Fruit fly (Drosophila melanogaster): ENCODE data around the gene Ulp1.

Gene Ulp1

DNA sequence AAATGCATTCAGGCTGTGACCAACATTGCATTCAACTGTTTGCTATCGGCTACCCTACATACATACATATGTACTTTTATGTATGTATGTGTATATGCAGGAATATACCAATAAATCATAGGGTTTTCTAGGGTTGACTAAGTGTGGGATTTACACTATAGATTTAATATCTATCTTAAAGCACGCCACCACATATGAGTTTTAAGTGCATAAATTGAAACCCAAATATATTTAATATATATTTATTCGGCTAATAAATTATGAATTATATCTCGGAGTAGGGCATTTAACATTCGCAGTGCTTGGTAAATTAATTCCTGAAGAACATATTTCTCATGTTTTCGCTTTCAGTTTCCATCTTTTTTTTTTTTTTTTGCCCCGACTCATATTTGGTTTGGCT lies 48.0 kb downstream of the Ulp1 start (continued):
- TF ChIP-seq dl (GFP tag; optimal IDR thresholded peaks at IDR 0.05; ENCODE audit: insufficient read depth in 1 of 2, partially characterized antibody in 2 of 2) = no peak

dm6 chrX:19158519-19159289 lies 49.3 kb downstream of the Ulp1 start:
- TF ChIP-seq dl (GFP tag; optimal IDR thresholded peaks at IDR 0.05; ENCODE audit: insufficient read depth in 1 of 2, partially characterized antibody in 2 of 2) (no peak), Hnf4 (GFP tag; optimal IDR thresholded peaks at IDR 0.05) (no peak), Dfd (GFP tag; optimal IDR thresholded peaks at IDR 0.05) (peak; percentile 81), jim (GFP tag; optimal IDR thresholded peaks at IDR 0.05) (no peak), Rel (GFP tag; optimal IDR thresholded peaks at IDR 0.05) (no peak), Rel (tag; optimal IDR thresholded peaks at IDR 0.05) (no peak), Hr78 (GFP tag; optimal IDR thresholded peaks at IDR 0.05) (no peak)

- TF ChIP-seq Rel (GFP tag; optimal IDR thresholded peaks at IDR 0.05) = no peak
- TF ChIP-seq Rel (tag; optimal IDR thresholded peaks at IDR 0.05) = peak; percentile 25
- TF ChIP-seq fru (GFP tag; optimal IDR thresholded peaks at IDR 0.05) = no peak
- no peak for TF ChIP-seq HLH106 (tag; optimal IDR thresholded peaks at IDR 0.05)
- no peak for TF ChIP-seq N (GFP tag; optimal IDR thresholded peaks at IDR 0.05)
- no peak for TF ChIP-seq psq (GFP tag; optimal IDR thresholded peaks at IDR 0.05)
- TF ChIP-seq dsf (GFP tag; optimal IDR thresholded peaks at IDR 0.05; ENCODE audit: borderline replicate concordance) = no peak
- no peak for TF ChIP-seq Hr78 (GFP tag; optimal IDR thresholded peaks at IDR 0.05)
Observed at dm6 chrX:19157471-19157870, 50.5 kb downstream of the Ulp1 start.

dm6 chrX:19155922-19156437 lies 52.0 kb downstream of the Ulp1 start:
- no peak for TF ChIP-seq usp (GFP tag; optimal IDR thresholded peaks at IDR 0.05)
- TF ChIP-seq sv (GFP tag; optimal IDR thresholded peaks at IDR 0.05) = peak; percentile 61
- peak; percentile 79 for TF ChIP-seq CG9705 (GFP tag; optimal IDR thresholded peaks at IDR 0.05)
- TF ChIP-seq sage (GFP tag; optimal IDR thresholded peaks at IDR 0.05) = peak; percentile 77
- TF ChIP-seq Hr83 (GFP tag; optimal IDR thresholded peaks at IDR 0.05; ENCODE audit: poor library complexity, severe bottlenecking) = no peak
- TF ChIP-seq Hnf4 (GFP tag; optimal IDR thresholded peaks at IDR 0.05) = peak; percentile 80
- peak; percentile 27 for TF ChIP-seq dsf (GFP tag; optimal IDR thresholded peaks at IDR 0.05; ENCODE audit: borderline replicate concordance)
- TF ChIP-seq GATAd (GFP tag; optimal IDR thresholded peaks at IDR 0.05) = no peak
- TF ChIP-seq N (GFP tag; optimal IDR thresholded peaks at IDR 0.05) = no peak
- TF ChIP-seq OdsH (GFP tag; optimal IDR thresholded peaks at IDR 0.05) = peak; percentile 85
- TF ChIP-seq dl (GFP tag; optimal IDR thresholded peaks at IDR 0.05; ENCODE audit: insufficient read depth in 1 of 2, partially characterized antibody in 2 of 2) = peak; percentile 16 to 30
- no peak for TF ChIP-seq tai (GFP tag; optimal IDR thresholded peaks at IDR 0.05)
- peak; percentile 56 for TF ChIP-seq Rel (GFP tag; optimal IDR thresholded peaks at IDR 0.05)
- TF ChIP-seq Rel (tag; optimal IDR thresholded peaks at IDR 0.05) = peak; percentile 89
- TF ChIP-seq CG32264 (GFP tag; optimal IDR thresholded peaks at IDR 0.05) = no peak
- TF ChIP-seq Dfd (GFP tag; optimal IDR thresholded peaks at IDR 0.05) = no peak
- peak; percentile 31 for TF ChIP-seq Jra (GFP tag; optimal IDR thresholded peaks at IDR 0.05)
- TF ChIP-seq woc (GFP tag; optimal IDR thresholded peaks at IDR 0.05) = peak; percentile 33
- no peak for TF ChIP-seq Myc (optimal IDR thresholded peaks at IDR 0.05)
- peak; percentile 89 for TF ChIP-seq fru (GFP tag; optimal IDR thresholded peaks at IDR 0.05)
- peak; percentile 63 for TF ChIP-seq Vsx2 (GFP tag; optimal IDR thresholded peaks at IDR 0.05; ENCODE audit: partially characterized antibody)
- TF ChIP-seq Mio (GFP tag; optimal IDR thresholded peaks at IDR 0.05) = no peak
- TF ChIP-seq Sp1 (GFP tag; optimal IDR thresholded peaks at IDR 0.05) = peak; percentile 91
- TF ChIP-seq h (GFP tag; optimal IDR thresholded peaks at IDR 0.05) = peak; percentile 88
- TF ChIP-seq foxo (GFP tag; optimal IDR thresholded peaks at IDR 0.05) = peak in 1 of 2 experiments; percentile 89
- TF ChIP-seq jim (GFP tag; optimal IDR thresholded peaks at IDR 0.05) = no peak
- TF ChIP-seq HLH106 (tag; optimal IDR thresholded peaks at IDR 0.05) = peak; percentile 90
- no peak for TF ChIP-seq lola (GFP tag; optimal IDR thresholded peaks at IDR 0.05)
- peak; percentile 85 for TF ChIP-seq psq (GFP tag; optimal IDR thresholded peaks at IDR 0.05)
- TF ChIP-seq rgr (GFP tag; optimal IDR thresholded peaks at IDR 0.05) = peak; percentile 89
- TF ChIP-seq Hr78 (GFP tag; optimal IDR thresholded peaks at IDR 0.05) = no peak
- peak; percentile 61 for TF ChIP-seq Dif (GFP tag; optimal IDR thresholded peaks at IDR 0.05; ENCODE audit: partially characterized antibody)
- TF ChIP-seq br (GFP tag; optimal IDR thresholded peaks at IDR 0.05) = peak; percentile 75
- TF ChIP-seq ey (GFP tag; optimal IDR thresholded peaks at IDR 0.05) = peak; percentile 79
- peak; percentile 83 for TF ChIP-seq brk (GFP tag; optimal IDR thresholded peaks at IDR 0.05)
- peak; percentile 75 for TF ChIP-seq dmrt93B (GFP tag; optimal IDR thresholded peaks at IDR 0.05)
- no peak for TF ChIP-seq pan (optimal IDR thresholded peaks at IDR 0.05)
- no peak for TF ChIP-seq Abd-B (GFP tag; optimal IDR thresholded peaks at IDR 0.05)
- TF ChIP-seq CrebA (GFP tag; optimal IDR thresholded peaks at IDR 0.05; ENCODE audit: borderline replicate concordance) = no peak
